Worm (Caenorhabditis elegans) whole organism, early embryonic: ENCODE measurements around the gene ifas-3.

Experiments
- B0310.2 ChIP-seq: sonication (generic microtip); optimal IDR thresholded peaks from 2 replicates; lab custom pipeline; 2016; ENCODE audit warnings: mild to moderate bottlenecking, missing genetic modification characterization, missing compliant biosample characterization
- F13C5.2 ChIP-seq: sonication (generic microtip); optimal IDR thresholded peaks from 2 replicates; lab custom pipeline; 2017; ENCODE audit warnings: mild to moderate bottlenecking, missing genetic modification characterization, inconsistent platforms, missing compliant biosample characterization
- aly-1 ChIP-seq: sonication (generic microtip); optimal IDR thresholded peaks from 2 replicates; lab custom pipeline; 2016; ENCODE audit warnings: missing genetic modification characterization, missing compliant biosample characterization
- ama-1 ChIP-seq: fragments of 150-350 bp; optimal IDR thresholded peaks from 2 replicates; lab custom pipeline; 2014
- ceh-13 ChIP-seq: fragments of 200-800 bp; sonication (Bioruptor generic); optimal IDR thresholded peaks from 2 replicates; lab custom pipeline; 2018; ENCODE audit warnings: mild to moderate bottlenecking, missing genetic modification characterization, missing compliant biosample characterization
- ceh-36 ChIP-seq: sonication (generic microtip); optimal IDR thresholded peaks from 2 replicates; lab custom pipeline; 2016; ENCODE audit warnings: missing genetic modification characterization, inconsistent platforms, missing compliant biosample characterization
- ets-7 ChIP-seq: sonication (generic microtip); optimal IDR thresholded peaks from 2 replicates; lab custom pipeline; 2016; ENCODE audit warnings: missing genotype, missing genetic modification characterization, missing compliant biosample characterization
- flt-1 ChIP-seq: fragments of 200-800 bp; sonication (Bioruptor generic); IDR thresholded peaks from 2 replicates; pipeline ENCODE4 v1.3.6; 2022; ENCODE audit warnings: missing genetic modification characterization, missing compliant biosample characterization
- hmbx-1 ChIP-seq: sonication (generic microtip); optimal IDR thresholded peaks from 2 replicates; lab custom pipeline; 2016; ENCODE audit warnings: mild to moderate bottlenecking, missing genetic modification characterization, missing compliant biosample characterization
- hmg-4 ChIP-seq: fragments of 200-800 bp; sonication (Bioruptor generic); optimal IDR thresholded peaks from 2 replicates; lab custom pipeline; 2018; ENCODE audit warnings: mild to moderate bottlenecking, missing genetic modification characterization, missing compliant biosample characterization
- hnd-1 ChIP-seq: sonication (generic microtip); optimal IDR thresholded peaks from 2 replicates; lab custom pipeline; 2016; ENCODE audit warnings: missing genetic modification characterization, missing compliant biosample characterization
- pes-1 ChIP-seq: fragments of 200-800 bp; sonication (Bioruptor generic); IDR thresholded peaks from 2 replicates; pipeline ENCODE4 v1.3.6; 2022; ENCODE audit warnings: missing genetic modification reagents, missing genetic modification characterization, missing compliant biosample characterization
- scrt-1 ChIP-seq: fragments of 200-800 bp; sonication (Bioruptor generic); IDR thresholded peaks from 2 replicates; pipeline ENCODE4 v1.3.6; 2022; ENCODE audit warnings: missing genetic modification characterization, missing compliant biosample characterization
- sea-1 ChIP-seq: fragments of 200-800 bp; sonication (Bioruptor generic); conservative IDR thresholded peaks from 2 replicates; pipeline ENCODE4 v1.3.6; 2022; ENCODE audit warnings: missing genetic modification characterization, missing compliant biosample characterization
- tbx-11 ChIP-seq: fragments of 200-800 bp; sonication (Bioruptor generic); IDR thresholded peaks from 2 replicates; pipeline ENCODE4 v1.3.6; 2022; ENCODE audit warnings: missing genetic modification characterization, missing compliant biosample characterization
- tbx-37 ChIP-seq: fragments of 200-800 bp; sonication (Bioruptor generic); conservative IDR thresholded peaks from 2 replicates; pipeline ENCODE4 v1.3.6; 2022; ENCODE audit warnings: missing genetic modification reagents, missing genetic modification characterization, missing compliant biosample characterization
- tra-4 ChIP-seq: sonication (generic microtip); optimal IDR thresholded peaks from 2 replicates; lab custom pipeline; 2017; ENCODE audit warnings: missing genetic modification characterization, missing compliant biosample characterization

ifas-3 gene

DNA sequence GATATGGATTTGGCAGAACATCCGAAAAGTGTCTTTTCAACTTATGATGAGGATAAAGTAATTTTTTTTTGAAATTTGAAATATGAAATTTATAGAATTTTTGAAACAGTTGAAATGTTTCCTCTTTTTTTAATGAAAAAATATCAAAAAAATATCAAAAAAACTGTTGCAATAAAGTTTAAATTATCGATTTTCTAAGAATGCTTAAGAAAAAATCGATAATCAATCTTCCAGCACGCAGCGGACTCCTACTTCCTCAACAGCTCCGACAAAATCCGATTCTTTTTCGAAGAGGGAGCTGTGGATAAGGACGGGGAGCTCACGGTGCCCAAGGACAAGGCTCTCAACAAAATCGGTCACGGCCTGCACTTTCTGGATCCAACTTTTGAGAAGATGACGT is 20.0 kb downstream of the ifas-3 start:
- TF ChIP-seq ceh-36 (tag; lab: Kevin White, UChicago) (no peak), ama-1 (no peak), tra-4 (tag; lab: Kevin White, UChicago) (no peak), hmg-4 (GFP tag; lab: Kevin White, UChicago) (no peak), B0310.2 (no peak), F13C5.2 (tag; lab: Kevin White, UChicago) (no peak)

DNA sequence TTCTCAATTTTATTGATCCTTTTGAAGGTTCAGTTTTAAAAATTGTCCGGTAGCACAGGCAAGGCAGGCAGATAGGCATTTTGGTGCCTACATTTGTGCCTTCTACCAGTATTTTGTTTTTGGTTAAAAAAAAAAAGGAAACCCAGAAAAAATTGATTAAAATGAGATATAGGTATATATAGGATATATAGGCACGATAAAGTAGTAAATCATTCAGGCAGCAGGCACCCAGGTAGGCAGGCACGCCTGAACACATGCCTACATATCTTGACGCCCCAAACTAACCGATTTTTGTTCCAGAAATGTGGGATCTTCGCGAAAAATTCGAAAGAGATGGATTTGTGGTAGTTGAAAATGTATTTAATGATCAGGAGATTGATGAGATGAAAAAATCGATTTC is 20.4 kb downstream of the ifas-3 start, which contains the start of gene Y105C5B.9:
TSS of gene Y105C5B.9 (plus strand) at position 301 of the 400 bp plus-strand sequence.
- TF ChIP-seq F13C5.2 (tag; lab: Kevin White, UChicago), result no peak
- TF ChIP-seq hmg-4 (GFP tag; lab: Kevin White, UChicago), result no peak

DNA sequence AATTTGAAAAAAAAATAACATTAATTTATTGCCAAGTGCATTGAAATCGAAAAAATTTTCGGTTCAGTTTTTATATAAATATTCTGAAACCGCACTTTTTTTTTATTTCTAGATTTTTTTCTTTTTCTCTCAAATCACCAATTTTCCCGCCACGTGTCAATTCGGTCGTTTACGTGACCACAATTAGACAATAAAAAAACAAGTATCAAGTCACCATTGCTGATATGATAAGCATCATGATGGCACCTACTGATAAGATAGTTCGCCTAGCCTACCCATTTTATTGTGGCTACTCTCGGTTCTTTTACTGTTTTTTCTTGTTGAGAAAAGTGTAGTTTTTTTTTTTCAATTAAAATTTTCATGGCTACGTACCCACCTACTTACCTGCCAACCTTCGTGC is 20.9 kb downstream of the ifas-3 start:
- TF ChIP-seq flt-1 (GFP tag; lab: Robert Waterston, UW), result no peak
- no peak for TF ChIP-seq scrt-1
- no peak for TF ChIP-seq ets-7
- TF ChIP-seq aly-1 (tag; lab: Kevin White, UChicago), result no peak
- no peak for TF ChIP-seq B0310.2
- TF ChIP-seq hnd-1 (tag; lab: Kevin White, UChicago), result no peak
- TF ChIP-seq ceh-13 (GFP tag; lab: Kevin White, UChicago), result no peak
- no peak for TF ChIP-seq hmbx-1 (tag; lab: Kevin White, UChicago)
- no peak for TF ChIP-seq F13C5.2 (tag; lab: Kevin White, UChicago)
- TF ChIP-seq ceh-36 (tag; lab: Kevin White, UChicago), result no peak
- no peak for TF ChIP-seq sea-1 (GFP tag; lab: Robert Waterston, UW)
- no peak for TF ChIP-seq pes-1
- no peak for TF ChIP-seq tra-4 (tag; lab: Kevin White, UChicago)
- TF ChIP-seq tbx-11 (GFP tag; lab: Robert Waterston, UW), result no peak
- TF ChIP-seq tbx-37 (GFP tag; lab: Robert Waterston, UW), result no peak
- TF ChIP-seq ama-1, result no peak
- TF ChIP-seq hmg-4 (GFP tag; lab: Kevin White, UChicago), result no peak

DNA sequence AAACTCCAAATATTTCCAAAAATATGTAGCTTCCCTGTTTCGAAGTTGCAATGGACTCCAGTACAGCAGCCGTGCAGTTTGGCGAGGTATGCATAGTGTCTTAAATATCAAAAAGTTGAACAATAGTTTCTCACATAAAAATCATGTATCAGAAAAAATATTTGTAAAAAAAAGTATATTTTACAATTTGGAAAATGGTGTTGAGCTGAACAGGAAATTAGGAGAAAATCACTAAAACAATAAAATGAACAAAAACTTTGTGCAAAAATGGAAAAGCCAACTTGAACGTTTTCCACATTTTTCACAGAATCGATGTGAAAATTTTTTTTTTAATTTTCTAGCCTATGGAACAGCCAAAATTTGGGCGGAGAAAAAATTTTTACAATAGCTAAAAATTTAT is 23.9 kb downstream of the ifas-3 start, which contains the start of gene Y105C5B.8:
TSS of gene Y105C5B.8 (minus strand) at position 101 of the 400 bp plus-strand sequence.
- TF ChIP-seq flt-1 (GFP tag; lab: Robert Waterston, UW) (no peak), hnd-1 (tag; lab: Kevin White, UChicago) (no peak), hmg-4 (GFP tag; lab: Kevin White, UChicago) (no peak), aly-1 (tag; lab: Kevin White, UChicago) (no peak), hmbx-1 (tag; lab: Kevin White, UChicago) (no peak), tra-4 (tag; lab: Kevin White, UChicago) (no peak), B0310.2 (no peak), ceh-36 (tag; lab: Kevin White, UChicago) (no peak), ama-1 (no peak), ets-7 (no peak), F13C5.2 (tag; lab: Kevin White, UChicago) (no peak), ceh-13 (GFP tag; lab: Kevin White, UChicago) (no peak), scrt-1 (no peak), tbx-37 (GFP tag; lab: Robert Waterston, UW) (no peak), pes-1 (no peak), sea-1 (GFP tag; lab: Robert Waterston, UW) (no peak), tbx-11 (GFP tag; lab: Robert Waterston, UW) (no peak)

DNA sequence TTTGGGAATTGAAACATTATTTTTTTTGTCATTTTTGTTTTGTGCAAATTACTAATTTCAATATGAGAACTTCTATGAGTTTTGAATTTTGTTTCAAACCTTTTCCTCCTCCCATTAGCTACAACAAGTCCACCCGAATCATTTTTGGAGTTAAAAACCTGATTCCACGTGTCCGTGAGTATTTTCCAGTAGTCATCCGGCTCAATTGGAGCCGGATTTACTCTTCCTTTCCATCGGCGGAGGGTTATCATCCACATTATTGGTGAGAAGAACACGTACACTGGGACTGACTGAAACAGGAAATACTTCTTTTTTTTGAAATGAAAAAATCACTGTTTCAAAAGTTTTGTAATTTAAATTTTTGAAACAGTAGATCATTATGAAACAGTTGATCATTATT is 27.7 kb downstream of the ifas-3 start:
- no peak for TF ChIP-seq sea-1 (GFP tag; lab: Robert Waterston, UW)
- TF ChIP-seq tra-4 (tag; lab: Kevin White, UChicago), result no peak
- TF ChIP-seq F13C5.2 (tag; lab: Kevin White, UChicago), result no peak
- TF ChIP-seq hnd-1 (tag; lab: Kevin White, UChicago), result no peak
- TF ChIP-seq tbx-11 (GFP tag; lab: Robert Waterston, UW), result no peak
- no peak for TF ChIP-seq pes-1
- no peak for TF ChIP-seq B0310.2
- TF ChIP-seq hmbx-1 (tag; lab: Kevin White, UChicago), result no peak
- no peak for TF ChIP-seq flt-1 (GFP tag; lab: Robert Waterston, UW)
- TF ChIP-seq aly-1 (tag; lab: Kevin White, UChicago), result no peak
- no peak for TF ChIP-seq tbx-37 (GFP tag; lab: Robert Waterston, UW)
- TF ChIP-seq ets-7, result no peak

DNA sequence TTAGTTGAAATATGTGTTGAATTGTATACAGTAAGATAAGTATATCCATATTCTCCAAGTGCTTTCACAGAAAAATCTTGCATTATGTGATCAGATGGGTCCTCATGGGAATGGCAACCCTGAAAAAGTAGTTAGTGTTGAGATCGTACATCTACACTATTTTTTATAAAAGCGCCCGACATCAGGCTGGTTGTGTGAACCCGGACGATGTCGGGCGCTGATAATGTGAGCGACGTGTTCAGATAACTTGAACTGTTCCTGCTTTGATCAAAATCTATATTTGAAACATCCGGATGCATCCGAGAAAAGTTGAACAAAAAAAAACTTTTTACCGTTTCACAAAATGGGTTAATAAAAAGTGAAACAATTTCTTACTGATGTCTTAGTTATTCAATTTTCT is 35.6 kb downstream of the ifas-3 start:
- no peak for TF ChIP-seq sea-1 (GFP tag; lab: Robert Waterston, UW)
- no peak for TF ChIP-seq ceh-13 (GFP tag; lab: Kevin White, UChicago)
- no peak for TF ChIP-seq hnd-1 (tag; lab: Kevin White, UChicago)

DNA sequence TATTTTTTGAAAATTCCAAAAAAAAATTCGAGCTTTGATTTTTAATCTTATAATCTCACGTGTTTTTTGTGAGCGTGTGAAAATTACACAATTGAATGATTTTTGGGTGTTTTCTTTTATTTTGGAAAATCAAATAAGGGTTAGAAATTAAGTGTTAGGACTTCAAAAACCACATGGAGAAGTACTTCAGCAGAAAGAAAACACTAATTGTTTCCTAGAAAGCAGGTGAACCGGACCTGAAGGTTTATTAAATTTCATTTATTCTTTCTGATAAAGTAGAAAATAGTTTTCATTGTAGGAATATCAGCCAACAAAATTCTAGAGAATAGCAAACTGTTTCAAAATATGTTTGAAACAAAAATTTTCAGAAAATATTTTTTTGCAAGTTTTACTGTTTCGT is 42.4 kb downstream of the ifas-3 start:
- TF ChIP-seq aly-1 (tag; lab: Kevin White, UChicago) (no peak), ets-7 (no peak), pes-1 (no peak), tbx-11 (GFP tag; lab: Robert Waterston, UW) (no peak), ceh-36 (tag; lab: Kevin White, UChicago) (no peak), F13C5.2 (tag; lab: Kevin White, UChicago) (no peak), sea-1 (GFP tag; lab: Robert Waterston, UW) (no peak), hmbx-1 (tag; lab: Kevin White, UChicago) (no peak), tbx-37 (GFP tag; lab: Robert Waterston, UW) (no peak), scrt-1 (no peak), hnd-1 (tag; lab: Kevin White, UChicago) (no peak), flt-1 (GFP tag; lab: Robert Waterston, UW) (no peak)

DNA sequence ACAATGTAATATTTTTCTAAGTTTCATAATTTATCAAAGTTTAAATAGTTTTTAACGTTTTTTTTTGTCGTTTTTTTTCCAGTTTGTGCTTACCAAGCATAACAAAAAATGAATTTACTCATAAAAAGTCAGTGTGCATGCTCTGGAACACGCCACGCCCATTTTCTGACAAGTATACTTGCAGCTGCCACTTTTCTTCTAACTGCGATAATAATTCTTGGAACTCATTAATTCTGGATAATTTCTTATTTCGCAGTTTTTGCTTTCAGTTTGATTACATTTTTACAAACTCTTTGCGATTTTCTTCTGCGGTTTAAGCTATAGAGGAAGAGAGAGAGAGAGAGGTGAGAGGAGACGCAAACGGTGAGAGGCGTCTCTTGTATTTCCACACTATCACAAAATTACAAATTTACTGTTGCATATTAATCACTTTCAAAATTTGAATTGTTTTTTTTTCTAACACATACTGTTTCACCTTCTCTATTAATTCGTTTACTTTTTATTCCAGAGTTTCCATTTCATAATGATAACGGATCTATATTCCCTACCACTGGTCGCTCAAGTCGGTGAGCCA is 44.5 kb downstream of the ifas-3 start, which contains the start of gene srv-15:
TSS of gene srv-15 (plus strand) at position 524 of the 574 bp plus-strand sequence.
- TF ChIP-seq tbx-11 (GFP tag; lab: Robert Waterston, UW) (no peak), ama-1 (no peak), tbx-37 (GFP tag; lab: Robert Waterston, UW) (no peak), hmg-4 (GFP tag; lab: Kevin White, UChicago) (no peak), aly-1 (tag; lab: Kevin White, UChicago) (no peak), ceh-36 (tag; lab: Kevin White, UChicago) (no peak), hmbx-1 (tag; lab: Kevin White, UChicago) (no peak), tra-4 (tag; lab: Kevin White, UChicago) (no peak), flt-1 (GFP tag; lab: Robert Waterston, UW) (no peak), ets-7 (no peak), pes-1 (no peak), hnd-1 (tag; lab: Kevin White, UChicago) (no peak), sea-1 (GFP tag; lab: Robert Waterston, UW) (no peak), B0310.2 (no peak), F13C5.2 (tag; lab: Kevin White, UChicago) (no peak), ceh-13 (GFP tag; lab: Kevin White, UChicago) (no peak), scrt-1 (no peak)
